Worm (Caenorhabditis elegans) whole organism, mixed stage, embryonic: ENCODE data around the gene acs-1.
A peak's percentile ranks its signal among the peaks of the same experiment; 100 is the strongest.

Experiments used
- M03D4.4 ChIP-seq: sonication (generic microtip); optimal IDR thresholded peaks from 2 replicates; lab custom pipeline; 2017; ENCODE audit warnings: mild to moderate bottlenecking, missing genetic modification characterization, missing compliant biosample characterization
- ceh-39 ChIP-seq: fragments of 150-350 bp; optimal IDR thresholded peaks from 2 replicates; lab custom pipeline; 2014; ENCODE audit warnings: missing biosample characterization, missing genetic modification characterization
- ceh-43 ChIP-seq: fragments of 200-800 bp; sonication (Bioruptor generic); optimal IDR thresholded peaks from 2 replicates; lab custom pipeline; 2018; ENCODE audit warnings: mild to moderate bottlenecking, missing genetic modification characterization, moderate library complexity, missing compliant biosample characterization
- ceh-83 ChIP-seq: fragments of 200-800 bp; sonication (Bioruptor generic); optimal IDR thresholded peaks from 2 replicates; lab custom pipeline; 2018; ENCODE audit warnings: mild to moderate bottlenecking, missing genetic modification characterization, missing compliant biosample characterization
- ces-1 ChIP-seq: fragments of 150-350 bp; optimal IDR thresholded peaks from 2 replicates; lab custom pipeline; 2014; ENCODE audit warnings: missing biosample characterization, missing genetic modification reagents, missing genetic modification characterization
- cnd-1 ChIP-seq: fragments of 200-800 bp; sonication (Bioruptor generic); optimal IDR thresholded peaks from 2 replicates; lab custom pipeline; 2018; ENCODE audit warnings: mild to moderate bottlenecking, missing genetic modification characterization, missing compliant biosample characterization
- drap-1 ChIP-seq: fragments of 200-800 bp; sonication (Bioruptor generic); optimal IDR thresholded peaks from 3 replicates; lab custom pipeline; 2018; ENCODE audit warnings: mild to moderate bottlenecking, missing genetic modification characterization, missing compliant biosample characterization
- elt-1 ChIP-seq: sonication (generic microtip); optimal IDR thresholded peaks from 2 replicates; lab custom pipeline; 2017; ENCODE audit warnings: missing genetic modification characterization, mild to moderate bottlenecking, missing compliant biosample characterization, antibody characterized with exemption, moderate library complexity, borderline replicate concordance; ENCODE audit not compliant: insufficient read depth
- elt-3 ChIP-seq: fragments of 150-350 bp; optimal IDR thresholded peaks from 2 replicates; lab custom pipeline; 2014; ENCODE audit warnings: missing biosample characterization, missing genetic modification characterization
- flh-1 ChIP-seq: fragments of 200-800 bp; sonication (Bioruptor generic); optimal IDR thresholded peaks from 2 replicates; lab custom pipeline; 2018; ENCODE audit warnings: mild to moderate bottlenecking, missing genetic modification characterization, moderate library complexity, missing compliant biosample characterization
- ham-2 ChIP-seq: fragments of 200-800 bp; sonication (Bioruptor generic); optimal IDR thresholded peaks from 2 replicates; lab custom pipeline; 2018; ENCODE audit warnings: mild to moderate bottlenecking, missing genetic modification characterization, missing compliant biosample characterization
- hlh-1 ChIP-seq: fragments of 150-350 bp; optimal IDR thresholded peaks from 2 replicates; lab custom pipeline; 2014; ENCODE audit warnings: missing biosample characterization, missing genetic modification reagents, missing genetic modification characterization
- lin-13 ChIP-seq: fragments of 150-350 bp; optimal IDR thresholded peaks from 2 replicates; lab custom pipeline; 2014; ENCODE audit warnings: missing biosample characterization, missing genetic modification characterization
- lin-32 ChIP-seq: fragments of 200-800 bp; sonication (Bioruptor generic); optimal IDR thresholded peaks from 2 replicates; lab custom pipeline; 2018; ENCODE audit warnings: mild to moderate bottlenecking, missing genetic modification characterization, missing compliant biosample characterization
- lsy-2 ChIP-seq: fragments of 150-350 bp; optimal IDR thresholded peaks from 2 replicates; lab custom pipeline; 2014; ENCODE audit warnings: missing biosample characterization, missing genetic modification characterization
- mab-5 ChIP-seq: fragments of 150-350 bp; optimal IDR thresholded peaks from 2 replicates; lab custom pipeline; 2014; ENCODE audit warnings: missing biosample characterization, missing genetic modification characterization
- mep-1 ChIP-seq: fragments of 150-350 bp; optimal IDR thresholded peaks from 2 replicates; lab custom pipeline; 2017; ENCODE audit warnings: missing biosample characterization, missing genetic modification reagents, missing genetic modification characterization, inconsistent platforms
- mls-2 ChIP-seq: sonication (generic microtip); optimal IDR thresholded peaks from 2 replicates; lab custom pipeline; 2016; ENCODE audit warnings: mild to moderate bottlenecking, missing genetic modification characterization, moderate library complexity, missing compliant biosample characterization
- nhr-12 ChIP-seq: fragments of 150-350 bp; optimal IDR thresholded peaks from 2 replicates; lab custom pipeline; 2014; ENCODE audit warnings: missing biosample characterization, missing genetic modification characterization
- nhr-2 ChIP-seq: fragments of 150-350 bp; optimal IDR thresholded peaks from 2 replicates; lab custom pipeline; 2014; ENCODE audit warnings: missing biosample characterization, missing genetic modification characterization
- nhr-237 ChIP-seq: fragments of 150-350 bp; optimal IDR thresholded peaks from 2 replicates; lab custom pipeline; 2014; ENCODE audit warnings: missing biosample characterization, missing genetic modification characterization
- nhr-28 ChIP-seq: fragments of 150-350 bp; optimal IDR thresholded peaks from 2 replicates; lab custom pipeline; 2014; ENCODE audit warnings: missing biosample characterization, missing genetic modification characterization
- nhr-76 ChIP-seq: sonication (generic microtip); optimal IDR thresholded peaks from 2 replicates; lab custom pipeline; 2017; ENCODE audit warnings: missing biosample characterization, missing genetic modification characterization
- pha-4 ChIP-seq: fragments of 150-350 bp; optimal IDR thresholded peaks from 2 replicates; lab custom pipeline; 2018; ENCODE audit warnings: missing biosample characterization, missing genetic modification reagents, missing genetic modification characterization
- sem-2 ChIP-seq: fragments of 200-800 bp; sonication (Bioruptor generic); optimal IDR thresholded peaks from 2 replicates; lab custom pipeline; 2018; ENCODE audit warnings: mild to moderate bottlenecking, missing genetic modification characterization, missing compliant biosample characterization
- snpc-4 ChIP-seq: fragments of 150-350 bp; optimal IDR thresholded peaks from 2 replicates; lab custom pipeline; 2014; ENCODE audit warnings: missing biosample characterization, missing genetic modification characterization
- sptf-1 ChIP-seq: sonication (generic microtip); optimal IDR thresholded peaks from 2 replicates; lab custom pipeline; 2017; ENCODE audit warnings: mild to moderate bottlenecking, missing genetic modification characterization, moderate library complexity, missing compliant biosample characterization
- tbx-8 ChIP-seq: fragments of 200-800 bp; sonication (Bioruptor generic); optimal IDR thresholded peaks from 2 replicates; lab custom pipeline; 2018; ENCODE audit warnings: mild to moderate bottlenecking, missing genetic modification characterization, moderate library complexity, missing compliant biosample characterization
- unc-120 ChIP-seq: sonication (generic microtip); optimal IDR thresholded peaks from 2 replicates; lab custom pipeline; 2017; ENCODE audit warnings: missing genetic modification characterization, missing compliant biosample characterization; ENCODE audit not compliant: poor library complexity, severe bottlenecking
- unc-39 ChIP-seq: fragments of 150-350 bp; optimal IDR thresholded peaks from 2 replicates; lab custom pipeline; 2014; ENCODE audit warnings: missing biosample characterization, missing genetic modification characterization
- zip-8 ChIP-seq: fragments of 150-350 bp; optimal IDR thresholded peaks from 2 replicates; lab custom pipeline; 2014; ENCODE audit warnings: missing biosample characterization, missing genetic modification characterization
- ztf-11 ChIP-seq: fragments of 150-350 bp; optimal IDR thresholded peaks from 2 replicates; lab custom pipeline; 2014; ENCODE audit warnings: missing biosample characterization, missing genetic modification characterization

Gene acs-1

ce11 chrV:6538323-6538722 is 13.5 kb downstream of the acs-1 start:
- TF ChIP-seq lsy-2 (tag; lab: Kevin White, UChicago): no peak
- no peak for TF ChIP-seq lin-13
- TF ChIP-seq sptf-1: peak; percentile 44
- TF ChIP-seq cnd-1: no peak
- no peak for TF ChIP-seq flh-1 (GFP tag; lab: Kevin White, UChicago)
- no peak for TF ChIP-seq drap-1 (GFP tag; lab: Kevin White, UChicago)
- TF ChIP-seq mab-5 (tag; lab: Kevin White, UChicago): no peak
- no peak for TF ChIP-seq zip-8 (tag; lab: Kevin White, UChicago)
- TF ChIP-seq sem-2 (GFP tag; lab: Kevin White, UChicago): no peak
- no peak for TF ChIP-seq ceh-83
- TF ChIP-seq nhr-12 (tag; lab: Kevin White, UChicago): no peak
- TF ChIP-seq unc-120 (tag; lab: Kevin White, UChicago): peak; percentile 12
- TF ChIP-seq ceh-39 (tag; lab: Kevin White, UChicago): no peak
- no peak for TF ChIP-seq lin-32 (GFP tag; lab: Kevin White, UChicago)
- no peak for TF ChIP-seq snpc-4
- no peak for TF ChIP-seq ztf-11 (tag; lab: Kevin White, UChicago)
- no peak for TF ChIP-seq nhr-237 (tag; lab: Kevin White, UChicago)

- TF ChIP-seq ham-2 (peak; percentile 84), unc-120 (tag; lab: Kevin White, UChicago) (peak; percentile 2), mep-1 (no peak), M03D4.4 (tag; lab: Kevin White, UChicago) (no peak), cnd-1 (peak; percentile 48), ceh-39 (tag; lab: Kevin White, UChicago) (no peak), nhr-76 (tag; lab: Kevin White, UChicago) (no peak), elt-3 (tag; lab: Kevin White, UChicago) (no peak), snpc-4 (no peak), lsy-2 (tag; lab: Kevin White, UChicago) (no peak), flh-1 (GFP tag; lab: Kevin White, UChicago) (no peak), mab-5 (tag; lab: Kevin White, UChicago) (no peak), lin-13 (no peak), hlh-1 (tag; lab: Kevin White, UChicago) (no peak), nhr-237 (tag; lab: Kevin White, UChicago) (no peak), pha-4 (tag; lab: Kevin White, UChicago) (no peak), tbx-8 (GFP tag; lab: Kevin White, UChicago) (no peak), mls-2 (tag; lab: Kevin White, UChicago) (no peak)
These were observed 17.1 kb downstream of the acs-1 start for ce11 chrV:6541875-6542274.

- TF ChIP-seq nhr-28 (no peak), nhr-237 (tag; lab: Kevin White, UChicago) (no peak), elt-1 (tag; lab: Kevin White, UChicago) (no peak), nhr-2 (tag; lab: Kevin White, UChicago) (peak; percentile 95), lin-13 (no peak), sem-2 (GFP tag; lab: Kevin White, UChicago) (no peak), snpc-4 (no peak)
- TF ChIP-seq, all 35 proteins: peak for 1
These were observed 20.2 kb downstream of the acs-1 start for ce11 chrV:6544999-6545398.

- TF ChIP-seq mls-2 (tag; lab: Kevin White, UChicago) (no peak), sem-2 (GFP tag; lab: Kevin White, UChicago) (no peak), ceh-39 (tag; lab: Kevin White, UChicago) (no peak), ceh-43 (GFP tag; lab: Kevin White, UChicago) (no peak), ces-1 (no peak), ceh-83 (no peak), flh-1 (GFP tag; lab: Kevin White, UChicago) (no peak), unc-39 (tag; lab: Kevin White, UChicago) (no peak), nhr-237 (tag; lab: Kevin White, UChicago) (no peak), mab-5 (tag; lab: Kevin White, UChicago) (no peak), nhr-2 (tag; lab: Kevin White, UChicago) (no peak), snpc-4 (no peak)
These were observed 21.8 kb downstream of the acs-1 start, which contains the start of gene dre-1 for ce11 chrV:6546450-6547171. TSS of gene dre-1 (minus strand) at chrV:6546500.
